Fruit fly (Drosophila melanogaster): Measurements from ENCODE around the gene CLIP-190.

DNA sequence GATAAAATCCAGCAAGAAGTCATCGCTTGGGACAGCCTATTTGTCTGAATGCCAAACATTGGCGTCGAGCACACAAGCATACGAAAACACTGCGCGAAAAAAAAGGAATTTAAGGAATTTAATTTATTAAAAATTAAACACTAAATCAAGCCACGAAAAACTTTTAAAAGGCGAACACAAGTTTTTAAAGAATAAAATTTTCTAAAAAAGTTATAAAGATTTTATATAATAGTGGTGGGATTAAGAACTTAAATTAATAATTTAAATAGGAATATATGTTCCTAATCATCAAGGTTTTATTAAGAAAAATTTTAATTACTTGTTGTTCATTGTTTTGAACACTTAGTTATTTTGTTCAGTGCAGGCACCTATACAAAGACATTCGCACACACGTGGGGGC lies 36.9 kb downstream of the CLIP-190 start:
- TF ChIP-seq br (optimal IDR thresholded peaks at IDR 0.05), result no peak
- TF ChIP-seq dmrt99B (tag; optimal IDR thresholded peaks at IDR 0.05), result peak; percentile 48
- TF ChIP-seq CG6689 (GFP tag; IDR thresholded peaks at IDR 0.05), result 0 out of 2 replicates have a peak, but pooled peaks have one; percentile 15
- TF ChIP-seq bbx (GFP tag; IDR thresholded peaks at IDR 0.05; ENCODE audit: partially characterized antibody), result no peak
- TF ChIP-seq dysf (GFP tag; IDR thresholded peaks at IDR 0.05), result no peak
- TF ChIP-seq CG17612 (GFP tag; IDR thresholded peaks at IDR 0.05), result no peak
